Fruit fly (Drosophila melanogaster) whole organism, embryonic: Measurements from ENCODE around the gene Atx-1.

ENCODE experiments used
- Awh ChIP-seq: fragments of 200-800 bp; sonication (Bioruptor generic); IDR thresholded peaks from 2 replicates; pipeline ENCODE4, ENCODE4 v1.3.6; 2022; ENCODE audit warnings: missing biosample characterization, missing genetic modification characterization
- BEAF-32 ChIP-seq: fragments of 200-800 bp; sonication (Bioruptor generic); optimal IDR thresholded peaks from 3 replicates; lab custom pipeline; 2017; ENCODE audit warnings: missing biosample characterization, missing genetic modification characterization, mild to moderate bottlenecking, moderate library complexity, missing genetic modification reagents
- Bdp1 ChIP-seq: fragments of 200-800 bp; sonication (Bioruptor generic); optimal IDR thresholded peaks from 3 replicates; lab custom pipeline; 2016; ENCODE audit warnings: missing biosample characterization, missing genetic modification characterization
- Bteb2 ChIP-seq: fragments of 200-800 bp; sonication (Bioruptor generic); optimal IDR thresholded peaks from 2 replicates; lab custom pipeline; 2016; ENCODE audit warnings: missing biosample characterization, missing genetic modification characterization
- CG10366 ChIP-seq: fragments of 200-800 bp; sonication (Bioruptor generic); IDR thresholded peaks from 2 replicates; pipeline ENCODE4 v1.3.6; 2022; ENCODE audit warnings: missing biosample characterization, missing genetic modification characterization
- CG11398 ChIP-seq: fragments of 200-800 bp; sonication (Bioruptor generic); optimal IDR thresholded peaks from 2 replicates; lab custom pipeline; 2016; ENCODE audit warnings: missing biosample characterization, missing genetic modification characterization
- CG12299 ChIP-seq: fragments of 200-800 bp; sonication (Bioruptor generic); optimal IDR thresholded peaks from 2 replicates; lab custom pipeline; 2018; ENCODE audit warnings: missing biosample characterization, mild to moderate bottlenecking, missing genetic modification characterization
- CG12744 ChIP-seq: fragments of 200-800 bp; sonication (Bioruptor generic); optimal IDR thresholded peaks from 2 replicates; lab custom pipeline; 2016; ENCODE audit warnings: missing biosample characterization, missing genetic modification characterization
- CG13775 ChIP-seq: fragments of 200-800 bp; sonication (Bioruptor generic); optimal IDR thresholded peaks from 3 replicates; lab custom pipeline; 2017; ENCODE audit warnings: missing biosample characterization, mild to moderate bottlenecking, missing genetic modification characterization
- CG13894 ChIP-seq: fragments of 200-800 bp; sonication (Bioruptor generic); optimal IDR thresholded peaks from 3 replicates; lab custom pipeline; 2018; ENCODE audit warnings: missing biosample characterization, mild to moderate bottlenecking, missing genetic modification characterization, moderate library complexity
- CG14965 ChIP-seq: fragments of 200-800 bp; sonication (Bioruptor generic); optimal IDR thresholded peaks from 2 replicates; lab custom pipeline; 2016; ENCODE audit warnings: missing biosample characterization, missing genetic modification characterization, borderline replicate concordance
- CG16863 ChIP-seq: fragments of 200-800 bp; sonication (Bioruptor generic); optimal IDR thresholded peaks from 3 replicates; lab custom pipeline; 2016; ENCODE audit warnings: missing biosample characterization, missing genetic modification characterization
- CG17802 ChIP-seq: fragments of 200-800 bp; sonication (Bioruptor generic); optimal IDR thresholded peaks from 2 replicates; lab custom pipeline; 2018; ENCODE audit warnings: missing biosample characterization, mild to moderate bottlenecking, missing genetic modification characterization, moderate library complexity
- CG17829 ChIP-seq: fragments of 200-800 bp; optimal IDR thresholded peaks from 2 replicates; lab custom pipeline; 2019; ENCODE audit warnings: missing biosample characterization, mild to moderate bottlenecking, missing genetic modification characterization, moderate library complexity
- CG17912 ChIP-seq: fragments of 200-800 bp; sonication (Bioruptor generic); optimal IDR thresholded peaks from 2 replicates; lab custom pipeline; 2018; ENCODE audit warnings: missing biosample characterization, mild to moderate bottlenecking, missing genetic modification characterization
- CG18262 ChIP-seq: fragments of 200-800 bp; optimal IDR thresholded peaks from 3 replicates; lab custom pipeline; 2019; ENCODE audit warnings: missing biosample characterization, mild to moderate bottlenecking, missing genetic modification characterization, moderate library complexity
- CG2129 ChIP-seq: fragments of 200-800 bp; sonication (Bioruptor generic); IDR thresholded peaks from 2 replicates; pipeline ENCODE4 v1.3.6; 2022; ENCODE audit warnings: missing biosample characterization, missing genetic modification characterization; ENCODE audit not compliant: partially characterized antibody
- CG2712 ChIP-seq: fragments of 200-800 bp; optimal IDR thresholded peaks from 3 replicates; lab custom pipeline; 2019; ENCODE audit warnings: missing biosample characterization, mild to moderate bottlenecking, missing genetic modification characterization, moderate library complexity
- CG32532 ChIP-seq: fragments of 200-800 bp; sonication (Bioruptor generic); IDR thresholded peaks from 2 replicates; pipeline ENCODE4 v1.3.6; 2022; ENCODE audit warnings: missing biosample characterization, missing genetic modification characterization
- CG34376 ChIP-seq: fragments of 200-800 bp; sonication (Bioruptor generic); optimal IDR thresholded peaks from 2 replicates; lab custom pipeline; 2018; ENCODE audit warnings: missing biosample characterization, mild to moderate bottlenecking, missing genetic modification characterization
- CG3847 ChIP-seq: fragments of 200-800 bp; sonication (Bioruptor generic); IDR thresholded peaks from 2 replicates; pipeline ENCODE4 v1.3.6; 2022; ENCODE audit warnings: missing biosample characterization, missing genetic modification characterization
- CG4360 ChIP-seq: fragments of 200-800 bp; sonication (Bioruptor generic); IDR thresholded peaks from 2 replicates; pipeline ENCODE4 v1.3.6; 2022; ENCODE audit warnings: missing biosample characterization, missing genetic modification characterization
- CG4854 ChIP-seq: fragments of 200-800 bp; sonication (Bioruptor generic); optimal IDR thresholded peaks from 2 replicates; lab custom pipeline; 2016; ENCODE audit warnings: missing biosample characterization, missing genetic modification characterization, inconsistent platforms
- CG9609 ChIP-seq: fragments of 200-800 bp; sonication (Bioruptor generic); optimal IDR thresholded peaks from 3 replicates; lab custom pipeline; 2016; ENCODE audit warnings: missing biosample characterization, missing genetic modification characterization
- D19A ChIP-seq: fragments of 200-800 bp; optimal IDR thresholded peaks from 3 replicates; lab custom pipeline; 2019; ENCODE audit warnings: missing biosample characterization, mild to moderate bottlenecking, missing genetic modification characterization, moderate library complexity
- Dip3 ChIP-seq: fragments of 200-800 bp; sonication (Bioruptor generic); optimal IDR thresholded peaks from 3 replicates; lab custom pipeline; 2016; ENCODE audit warnings: missing biosample characterization, missing genetic modification characterization
- Dref ChIP-seq: fragments of 200-800 bp; sonication (Bioruptor generic); IDR thresholded peaks from 2 replicates; pipeline ENCODE4 v1.3.6; 2022; ENCODE audit warnings: missing biosample characterization, missing genetic modification characterization
- HLH54F ChIP-seq: fragments of 200-800 bp; sonication (Bioruptor generic); optimal IDR thresholded peaks from 3 replicates; lab custom pipeline; 2016; ENCODE audit warnings: missing biosample characterization, missing genetic modification characterization
- HmgD ChIP-seq: fragments of 200-800 bp; sonication (Bioruptor generic); optimal IDR thresholded peaks from 3 replicates; lab custom pipeline; 2016; ENCODE audit warnings: missing biosample characterization, missing genetic modification characterization
- NC2α ChIP-seq: fragments of 200-800 bp; sonication (Bioruptor generic); optimal IDR thresholded peaks from 2 replicates; lab custom pipeline; 2016; ENCODE audit warnings: missing biosample characterization, missing genetic modification characterization
- Sox102F ChIP-seq: fragments of 200-800 bp; sonication (Bioruptor generic); optimal IDR thresholded peaks from 2 replicates; lab custom pipeline; 2018; ENCODE audit warnings: missing biosample characterization, mild to moderate bottlenecking, missing genetic modification characterization, moderate library complexity
- Taf1 ChIP-seq: fragments of 200-800 bp; sonication (Bioruptor generic); IDR thresholded peaks from 2 replicates; pipeline ENCODE4 v1.3.6; 2022; ENCODE audit warnings: missing biosample characterization, missing genetic modification characterization
- Tbp ChIP-seq: fragments of >200 bp; optimal IDR thresholded peaks from 2 replicates; lab custom pipeline; 2018; ENCODE audit warnings: missing biosample characterization, missing genetic modification characterization
- Vsx1 ChIP-seq: fragments of 200-800 bp; sonication (Bioruptor generic); optimal IDR thresholded peaks from 2 replicates; lab custom pipeline; 2017; ENCODE audit warnings: missing biosample characterization, mild to moderate bottlenecking, missing genetic modification characterization, missing genetic modification reagents
- bsh ChIP-seq, 2 experiments: fragments of 200-800 bp; sonication (Bioruptor generic); optimal IDR thresholded peaks; 2 replicates each; lab custom pipeline; 2017 to 2018; ENCODE audit warnings: mild to moderate bottlenecking in 2 of 2, missing biosample characterization in 2 of 2, missing genetic modification characterization in 2 of 2, moderate library complexity in 1 of 2
- caup ChIP-seq: fragments of 200-800 bp; sonication (Bioruptor generic); optimal IDR thresholded peaks from 3 replicates; lab custom pipeline; 2017; ENCODE audit warnings: missing biosample characterization, mild to moderate bottlenecking, missing genetic modification characterization, moderate library complexity; ENCODE audit not compliant: severe bottlenecking
- chm ChIP-seq: fragments of 200-800 bp; sonication (Bioruptor generic); IDR thresholded peaks from 2 replicates; pipeline ENCODE4 v1.3.6; 2022; ENCODE audit warnings: missing biosample characterization, missing genetic modification characterization
- danr ChIP-seq: fragments of 200-800 bp; sonication (Bioruptor generic); IDR thresholded peaks from 2 replicates; pipeline ENCODE4 v1.3.6; 2022; ENCODE audit warnings: missing biosample characterization, missing genetic modification characterization
- emc ChIP-seq: fragments of 200-800 bp; sonication (Bioruptor generic); optimal IDR thresholded peaks from 2 replicates; lab custom pipeline; 2016; ENCODE audit warnings: missing biosample characterization, missing genetic modification characterization
- exex ChIP-seq: fragments of 200-800 bp; sonication (Bioruptor generic); optimal IDR thresholded peaks from 4 replicates; lab custom pipeline; 2018; ENCODE audit warnings: missing biosample characterization, mild to moderate bottlenecking, missing genetic modification characterization, moderate library complexity
- gsb ChIP-seq: fragments of 200-800 bp; sonication (Bioruptor generic); IDR thresholded peaks from 2 replicates; pipeline ENCODE4 v1.3.6; 2022; ENCODE audit warnings: missing biosample characterization, missing genetic modification characterization
- jing ChIP-seq: fragments of 200-800 bp; sonication (Bioruptor generic); optimal IDR thresholded peaks from 2 replicates; lab custom pipeline; 2018; ENCODE audit warnings: missing biosample characterization, mild to moderate bottlenecking, missing genetic modification characterization
- luna ChIP-seq: fragments of 200-800 bp; sonication (Bioruptor generic); optimal IDR thresholded peaks from 2 replicates; lab custom pipeline; 2016; ENCODE audit warnings: missing biosample characterization, missing genetic modification characterization
- p53 ChIP-seq: fragments of 200-800 bp; sonication (Bioruptor generic); optimal IDR thresholded peaks from 2 replicates; lab custom pipeline; 2016; ENCODE audit warnings: missing biosample characterization, missing genetic modification characterization
- pum ChIP-seq: fragments of 200-800 bp; sonication (Bioruptor generic); optimal IDR thresholded peaks from 2 replicates; lab custom pipeline; 2016; ENCODE audit warnings: missing biosample characterization, missing genetic modification characterization
- schlank ChIP-seq: fragments of 200-800 bp; sonication (Bioruptor generic); optimal IDR thresholded peaks from 2 replicates; lab custom pipeline; 2018; ENCODE audit warnings: missing biosample characterization, mild to moderate bottlenecking, missing genetic modification characterization
- sens ChIP-seq: fragments of 200-800 bp; sonication (Bioruptor generic); peaks from one replicate; lab custom pipeline; 2016; ENCODE audit warnings: missing biosample characterization, missing genetic modification characterization
- ttk ChIP-seq: fragments of 200-800 bp; sonication (Bioruptor generic); IDR thresholded peaks from 2 replicates; pipeline ENCODE4 v2.1.2; 2022; ENCODE audit warnings: missing biosample characterization, missing genetic modification characterization
- vvl ChIP-seq: fragments of 200-800 bp; sonication (Bioruptor generic); IDR thresholded peaks from 2 replicates; pipeline ENCODE4 v1.3.6; 2022; ENCODE audit warnings: missing biosample characterization, missing genetic modification characterization
- zen ChIP-seq: fragments of 200-800 bp; sonication (Bioruptor generic); optimal IDR thresholded peaks from 3 replicates; lab custom pipeline; 2018; ENCODE audit warnings: missing biosample characterization, mild to moderate bottlenecking, missing genetic modification characterization, moderate library complexity

The Atx-1 gene

DNA sequence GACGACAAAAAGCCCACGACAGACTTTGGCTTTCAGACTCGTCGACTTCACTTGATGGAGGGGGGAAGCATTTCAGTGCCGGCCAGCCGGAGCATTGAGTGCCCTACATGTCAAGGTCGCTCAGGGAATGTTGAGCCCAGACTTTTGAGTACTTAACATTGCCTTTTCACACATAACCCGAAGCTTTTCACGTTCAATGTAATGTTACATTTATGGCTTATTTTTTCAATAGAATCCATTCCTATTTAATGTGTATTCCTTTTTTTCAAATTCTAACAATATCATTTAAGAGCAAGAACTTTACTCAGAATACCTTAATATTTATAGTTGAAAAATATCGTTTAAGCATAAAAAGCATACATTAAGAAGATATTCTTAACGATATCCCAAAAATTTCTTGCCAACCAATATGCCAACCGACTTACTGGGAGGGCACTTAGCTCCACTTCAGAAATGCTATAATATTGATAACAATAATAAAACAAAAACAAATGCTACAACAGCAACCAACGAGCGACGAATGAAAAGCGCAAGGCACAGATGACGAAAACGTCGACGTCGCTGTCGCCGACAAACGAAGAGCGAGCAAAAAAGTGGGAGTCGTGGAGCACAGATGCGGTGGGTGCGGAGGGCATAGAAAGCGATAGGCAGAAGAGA lies 36.9 kb downstream of the Atx-1 start (continued):
- TF ChIP-seq Bdp1 (GFP tag; lab: Kevin White, UChicago) = no peak
- peak; percentile 80 for TF ChIP-seq D19A
- TF ChIP-seq chm (GFP tag; lab: Robert Waterston, UW) = no peak; the same call in 1 of the 2 replicates
- TF ChIP-seq NC2α (GFP tag; lab: Kevin White, UChicago) = no peak
- TF ChIP-seq Tbp (GFP tag; lab: Kevin White, UChicago) = no peak
- no peak for TF ChIP-seq CG17802 (tag; lab: Kevin White, UChicago)
- no peak for TF ChIP-seq CG12299 (tag; lab: Kevin White, UChicago)
- TF ChIP-seq Vsx1 (GFP tag; lab: Kevin White, UChicago) = peak; percentile 57
- peak; percentile 64 for TF ChIP-seq CG13775 (GFP tag; lab: Kevin White, UChicago)
- TF ChIP-seq CG11398 (GFP tag; lab: Kevin White, UChicago) = peak; percentile 45
- peak; percentile 27 for TF ChIP-seq zen
- peak; percentile 76 for TF ChIP-seq CG34376
- peak; percentile 98 for TF ChIP-seq sens
- TF ChIP-seq CG32532 = peak; percentile 83
- TF ChIP-seq Sox102F (GFP tag; lab: Kevin White, UChicago) = peak; percentile 50
- TF ChIP-seq CG18262 = peak; percentile 91
- peak; percentile 61 for TF ChIP-seq CG4854 (GFP tag; lab: Kevin White, UChicago)
- TF ChIP-seq ttk = peak; percentile 64
- TF ChIP-seq pum (GFP tag; lab: Kevin White, UChicago) = peak; percentile 80
- peak; percentile 73 for TF ChIP-seq caup (GFP tag; lab: Kevin White, UChicago)
- peak; percentile 20 for TF ChIP-seq exex
- TF ChIP-seq bsh (GFP tag; optimal IDR thresholded peaks at IDR 0.05; lab: Kevin White, UChicago) = peak; percentile 61 to 70
- TF ChIP-seq p53 = no peak
- TF ChIP-seq BEAF-32 (GFP tag; lab: Kevin White, UChicago) = no peak
- no peak for TF ChIP-seq CG16863
- TF ChIP-seq CG17829 (tag; lab: Kevin White, UChicago) = peak; percentile 76
- peak; percentile 73 for TF ChIP-seq Awh (GFP tag; lab: Robert Waterston, UW)
- peak; percentile 82 for TF ChIP-seq Dip3 (GFP tag; lab: Kevin White, UChicago)
- no peak for TF ChIP-seq schlank (tag; lab: Kevin White, UChicago)
- TF ChIP-seq jing (GFP tag; lab: Kevin White, UChicago) = no peak
- TF ChIP-seq HLH54F (GFP tag; lab: Kevin White, UChicago) = peak; percentile 28
- no peak for TF ChIP-seq CG4360 (GFP tag; lab: Robert Waterston, UW)
- TF ChIP-seq CG2129 (GFP tag; lab: Robert Waterston, UW) = no peak
- no peak for TF ChIP-seq CG17912 (GFP tag; lab: Kevin White, UChicago)
- peak; percentile 67 for TF ChIP-seq CG12744 (GFP tag; lab: Kevin White, UChicago)
- TF ChIP-seq HmgD = no peak
- TF ChIP-seq luna = no peak
- TF ChIP-seq danr (GFP tag; lab: Robert Waterston, UW) = peak; percentile 57
- TF ChIP-seq CG9609 = no peak
- peak; percentile 67; the same call in 1 of the 2 replicates for TF ChIP-seq vvl (GFP tag; lab: Robert Waterston, UW)
- peak; percentile 54 for TF ChIP-seq CG3847 (GFP tag; lab: Robert Waterston, UW)
- peak; percentile 71 for TF ChIP-seq emc (GFP tag; lab: Kevin White, UChicago)
- TF ChIP-seq CG10366 (GFP tag; lab: Robert Waterston, UW) = no peak
- no peak for TF ChIP-seq CG14965 (GFP tag; lab: Kevin White, UChicago)
- TF ChIP-seq Bteb2 (GFP tag; lab: Kevin White, UChicago) = no peak
- TF ChIP-seq CG13894 (tag; lab: Kevin White, UChicago) = peak; percentile 38
- no peak for TF ChIP-seq Dref (GFP tag; lab: Robert Waterston, UW)
- TF ChIP-seq gsb (GFP tag; lab: Robert Waterston, UW) = peak; percentile 40; the same call in 1 of the 2 replicates
- TF ChIP-seq CG2712 (tag; lab: Kevin White, UChicago) = peak; percentile 86
- TF ChIP-seq Taf1 (GFP tag; lab: Robert Waterston, UW) = peak; percentile 59; the same call in 1 of the 2 replicates
